Worm (Caenorhabditis elegans): ENCODE data around the gene R07C3.3.
A peak's percentile ranks its signal among the peaks of the same experiment; 100 is the strongest.

The R07C3.3 gene

DNA sequence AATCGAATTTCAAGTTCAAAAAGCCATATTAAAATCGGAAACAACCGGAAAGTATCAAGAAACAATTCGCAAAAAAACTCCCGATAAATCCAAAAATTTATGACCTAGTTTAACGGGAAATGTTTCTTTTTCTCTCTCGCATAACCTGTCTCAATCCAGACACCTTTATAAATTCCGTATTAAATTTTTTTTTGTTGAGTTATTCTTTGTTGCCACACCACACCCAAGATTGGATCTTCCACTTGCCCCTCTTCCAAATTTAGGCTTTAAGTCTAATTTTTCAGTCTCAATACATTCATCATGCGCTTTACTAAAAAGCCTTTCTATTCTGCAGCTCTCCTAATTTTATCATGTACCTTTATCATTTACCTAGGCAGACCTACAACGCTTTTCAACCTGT lies at the start of gene R07C3.3:
Gene R07C3.3 (plus strand): TSS at position 301 of the 400 bp plus-strand sequence.
- TF ChIP-seq sea-2 (GFP tag; optimal IDR thresholded peaks at IDR 0.05): no peak
- no peak for TF ChIP-seq ceh-82 (tag; optimal IDR thresholded peaks at IDR 0.05)
- no peak for TF ChIP-seq ztf-4 (tag; optimal IDR thresholded peaks at IDR 0.05)
- TF ChIP-seq zag-1 (tag; optimal IDR thresholded peaks at IDR 0.05): no peak
- no peak for TF ChIP-seq mdl-1 (tag; optimal IDR thresholded peaks at IDR 0.05)
- TF ChIP-seq ceh-9 (tag; optimal IDR thresholded peaks at IDR 0.05): no peak
- no peak for TF ChIP-seq unc-62 (GFP tag; optimal IDR thresholded peaks at IDR 0.05)

DNA sequence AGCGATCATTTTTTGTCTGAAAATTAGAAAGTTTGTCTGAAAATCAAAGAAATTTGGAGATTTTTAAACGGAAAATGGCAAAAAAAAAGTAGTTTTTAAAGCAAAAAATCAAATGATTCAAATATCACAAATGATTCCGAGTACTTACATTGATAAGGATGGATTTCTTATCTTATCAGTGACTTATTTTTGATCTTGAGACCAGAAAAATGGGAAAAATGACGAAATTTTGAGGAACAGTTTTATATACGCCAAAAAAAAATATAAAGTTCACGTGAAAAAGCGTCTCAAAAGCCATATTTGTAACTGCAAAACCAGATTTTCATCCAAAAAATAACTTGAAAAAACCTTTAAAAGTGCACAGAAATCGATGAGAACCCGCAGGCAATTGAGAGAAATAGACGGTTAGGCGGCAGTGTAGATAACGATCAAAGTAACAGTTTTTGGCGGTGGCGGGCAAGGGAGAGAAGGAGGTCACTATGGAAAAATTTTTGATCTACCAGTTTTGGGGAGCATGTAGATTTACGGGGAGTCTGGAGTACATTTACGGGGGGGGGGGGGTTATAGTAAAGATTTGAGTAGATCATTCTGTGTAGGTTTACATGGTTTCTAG lies 37.8 kb upstream of the R07C3.3 start, which contains the start of gene T07D3.9:
Gene T07D3.9 (minus strand): TSS at position 194 of the 613 bp plus-strand sequence.
- TF ChIP-seq ama-1 (optimal IDR thresholded peaks at IDR 0.05): no peak
- TF ChIP-seq nhr-11 (tag; optimal IDR thresholded peaks at IDR 0.05): no peak
- no peak for TF ChIP-seq nhr-25 (tag; optimal IDR thresholded peaks at IDR 0.05)
- peak; percentile 83 for TF ChIP-seq pqm-1 (tag; optimal IDR thresholded peaks at IDR 0.05)
- TF ChIP-seq ceh-16 (tag; optimal IDR thresholded peaks at IDR 0.05): no peak
- TF ChIP-seq nhr-77 (tag; optimal IDR thresholded peaks at IDR 0.05): no peak
- TF ChIP-seq zag-1 (tag; optimal IDR thresholded peaks at IDR 0.05): no peak
- no peak for TF ChIP-seq nhr-67 (tag; optimal IDR thresholded peaks at IDR 0.05)
- TF ChIP-seq elt-3 (tag; optimal IDR thresholded peaks at IDR 0.05): peak; percentile 6 to 87 (median 76)
- TF ChIP-seq lsy-12 (tag; optimal IDR thresholded peaks at IDR 0.05): no peak
- TF ChIP-seq nfya-1 (tag; optimal IDR thresholded peaks at IDR 0.05; ENCODE audit: insufficient read depth): no peak
- peak; percentile 3 for TF ChIP-seq jun-1 (tag; optimal IDR thresholded peaks at IDR 0.05)
- TF ChIP-seq elt-2 (tag; optimal IDR thresholded peaks at IDR 0.05): peak; percentile 94
- TF ChIP-seq nhr-23 (tag; optimal IDR thresholded peaks at IDR 0.05): no peak
- TF ChIP-seq sea-2 (GFP tag; optimal IDR thresholded peaks at IDR 0.05): no peak
- no peak for TF ChIP-seq ztf-4 (tag; optimal IDR thresholded peaks at IDR 0.05)
- peak; percentile 38 for TF ChIP-seq egl-27 (tag; optimal IDR thresholded peaks at IDR 0.05)
- no peak for TF ChIP-seq egl-5 (tag; optimal IDR thresholded peaks at IDR 0.05)
- TF ChIP-seq ceh-28 (tag; optimal IDR thresholded peaks at IDR 0.05): peak; percentile 40
- TF ChIP-seq skn-1 (tag; optimal IDR thresholded peaks at IDR 0.05): no peak
- no peak for TF ChIP-seq nhr-76 (tag; optimal IDR thresholded peaks at IDR 0.05)

DNA sequence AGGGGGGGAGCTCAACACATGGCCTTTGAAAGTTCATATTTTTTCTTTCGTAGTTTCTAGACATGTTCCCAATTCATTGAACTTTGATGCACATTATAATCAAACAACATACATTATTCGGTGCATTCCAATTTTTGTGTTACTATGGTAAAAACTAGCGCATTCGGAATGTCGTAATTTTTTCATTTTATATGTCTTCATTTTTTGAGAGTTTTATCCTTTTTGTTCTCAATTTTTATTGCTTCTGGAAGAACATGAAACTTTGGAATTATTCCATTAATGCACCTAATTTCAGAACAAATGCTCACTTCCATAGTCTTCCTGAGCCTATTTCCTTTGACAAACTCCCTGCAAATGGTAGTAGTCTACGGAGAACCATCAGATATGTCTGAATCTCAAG lies 37.0 kb upstream of the R07C3.3 start, which contains the start of gene T07D3.2:
Gene T07D3.2 (plus strand): TSS at position 301 of the 400 bp plus-strand sequence.
- TF ChIP-seq skn-1 (tag; optimal IDR thresholded peaks at IDR 0.05) (no peak), ceh-16 (tag; optimal IDR thresholded peaks at IDR 0.05) (no peak), ceh-28 (tag; optimal IDR thresholded peaks at IDR 0.05) (no peak), nhr-28 (tag; optimal IDR thresholded peaks at IDR 0.05) (no peak), elt-1 (tag; optimal IDR thresholded peaks at IDR 0.05) (no peak), hmg-11 (tag; optimal IDR thresholded peaks at IDR 0.05) (no peak), nfya-1 (tag; optimal IDR thresholded peaks at IDR 0.05; ENCODE audit: insufficient read depth) (no peak)

DNA sequence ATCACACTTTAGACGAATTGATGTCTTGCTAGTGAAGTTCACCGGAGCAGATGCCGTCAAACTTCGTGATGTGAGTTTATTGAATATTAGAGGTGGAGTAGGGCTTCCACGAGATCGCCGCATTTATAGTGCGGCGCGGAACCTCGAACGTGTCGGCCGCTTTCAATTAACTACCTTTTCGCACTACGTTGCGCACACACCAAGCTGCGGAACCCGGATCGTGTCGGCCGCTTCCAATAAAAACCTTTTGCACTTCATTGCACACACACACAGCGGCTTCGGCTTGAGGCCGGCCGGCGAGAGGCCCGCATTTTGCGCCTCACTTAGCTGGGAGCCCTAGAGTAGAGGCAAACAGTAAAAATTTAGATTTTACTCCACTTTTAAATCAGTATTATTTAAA lies 33.3 kb upstream of the R07C3.3 start:
- TF ChIP-seq snpc-4 (tag; optimal IDR thresholded peaks at IDR 0.05) (peak; percentile 13), sea-2 (GFP tag; optimal IDR thresholded peaks at IDR 0.05) (no peak)

DNA sequence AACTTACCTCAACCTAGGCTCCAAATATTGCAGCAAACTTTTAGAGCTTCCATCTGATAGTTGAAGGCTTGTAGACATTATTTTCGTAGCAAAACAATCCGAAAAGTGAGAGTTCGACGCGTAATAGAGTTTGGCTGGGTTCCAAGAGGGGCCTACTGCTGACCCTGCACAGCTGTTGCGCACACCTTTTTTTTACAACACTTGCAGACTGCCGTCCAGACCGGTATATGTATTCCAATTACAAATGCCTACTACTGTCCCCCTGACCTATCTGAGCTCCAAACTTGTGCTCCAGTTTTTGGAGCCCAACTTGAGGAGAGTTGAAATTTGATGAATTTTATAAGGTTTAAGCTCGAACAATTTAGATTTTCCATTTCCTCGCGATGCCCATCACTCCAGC lies 29.1 kb upstream of the R07C3.3 start, which contains the start of the genes fbxc-24 and fbxc-27:
Gene fbxc-24 (minus strand): TSS at position 101 of the 400 bp plus-strand sequence.
Gene fbxc-27 (plus strand): TSS at position 216 of the 400 bp plus-strand sequence.
- TF ChIP-seq nhr-12 (tag; optimal IDR thresholded peaks at IDR 0.05): no peak
- TF ChIP-seq jun-1 (tag; optimal IDR thresholded peaks at IDR 0.05): no peak
- TF ChIP-seq ceh-28 (tag; optimal IDR thresholded peaks at IDR 0.05): no peak
- TF ChIP-seq R02D3.7 (tag; optimal IDR thresholded peaks at IDR 0.05): no peak
- no peak for TF ChIP-seq fkh-2 (tag; optimal IDR thresholded peaks at IDR 0.05)
- TF ChIP-seq ztf-11 (tag; optimal IDR thresholded peaks at IDR 0.05): no peak
- no peak for TF ChIP-seq elt-1 (tag; optimal IDR thresholded peaks at IDR 0.05)
- TF ChIP-seq mdl-1 (tag; optimal IDR thresholded peaks at IDR 0.05): no peak
